Worm (Caenorhabditis elegans) whole organism, L1 larva: ENCODE measurements around the gene rab-14.

ENCODE experiments used
- C04F5.9 ChIP-seq: sonication (generic microtip); optimal IDR thresholded peaks from 2 replicates; lab custom pipeline; 2016; ENCODE audit warnings: missing genetic modification characterization, missing compliant biosample characterization
- C16A3.4 ChIP-seq: fragments of 150-350 bp; optimal IDR thresholded peaks from 2 replicates; lab custom pipeline; 2014; ENCODE audit warnings: missing biosample characterization, missing genetic modification characterization
- F16B12.6 ChIP-seq: fragments of 150-350 bp; optimal IDR thresholded peaks from 2 replicates; lab custom pipeline; 2014; ENCODE audit warnings: missing biosample characterization, missing genetic modification characterization
- Y116A8C.19 ChIP-seq: sonication (generic microtip); optimal IDR thresholded peaks from 2 replicates; lab custom pipeline; 2016; ENCODE audit warnings: missing compliant biosample characterization, missing genetic modification characterization, borderline replicate concordance
- aha-1 ChIP-seq: fragments of 150-350 bp; optimal IDR thresholded peaks from 2 replicates; lab custom pipeline; 2014; ENCODE audit warnings: missing biosample characterization, missing genetic modification characterization
- alr-1 ChIP-seq: fragments of 200-800 bp; sonication (Bioruptor generic); optimal IDR thresholded peaks from 2 replicates; lab custom pipeline; 2018; ENCODE audit warnings: borderline replicate concordance, mild to moderate bottlenecking, missing genetic modification characterization, missing compliant biosample characterization
- aly-2 ChIP-seq: fragments of 150-350 bp; optimal IDR thresholded peaks from 2 replicates; lab custom pipeline; 2014; ENCODE audit warnings: missing biosample characterization, missing genetic modification characterization
- ama-1 ChIP-seq: fragments of 150-350 bp; optimal IDR thresholded peaks from 2 replicates; lab custom pipeline; 2014
- ceh-90 ChIP-seq: sonication (generic microtip); optimal IDR thresholded peaks from 2 replicates; lab custom pipeline; 2016; ENCODE audit warnings: missing genetic modification characterization, missing compliant biosample characterization
- dpl-1 ChIP-seq, 3 experiments: fragments of 150-350 bp in 2 of 3; sonication (generic microtip) in 1 of 3; optimal IDR thresholded peaks; 2 replicates each; lab custom pipeline; 2014 to 2017; ENCODE audit warnings: missing biosample characterization in 3 of 3, missing genetic modification characterization in 3 of 3, missing genetic modification reagents in 3 of 3
- dsc-1 ChIP-seq: sonication (generic microtip); optimal IDR thresholded peaks from 2 replicates; lab custom pipeline; 2016; ENCODE audit warnings: mild to moderate bottlenecking, missing genetic modification characterization, missing compliant biosample characterization
- efl-3 ChIP-seq: fragments of 200-800 bp; sonication (Bioruptor generic); optimal IDR thresholded peaks from 2 replicates; lab custom pipeline; 2018; ENCODE audit warnings: mild to moderate bottlenecking, missing genetic modification characterization, missing compliant biosample characterization
- egl-13 ChIP-seq: sonication (generic microtip); optimal IDR thresholded peaks from 2 replicates; lab custom pipeline; 2016; ENCODE audit warnings: missing genotype, missing genetic modification reagents, missing genetic modification characterization, missing compliant biosample characterization
- egl-27 ChIP-seq, 2 experiments: fragments of 150-350 bp in 1 of 2; sonication (generic microtip); optimal IDR thresholded peaks; 3 replicates each; lab custom pipeline; 2017 to 2018; ENCODE audit warnings: missing biosample characterization in 2 of 2, missing genetic modification characterization in 2 of 2, missing genetic modification reagents in 2 of 2
- elt-3 ChIP-seq, 6 experiments: fragments of 150-350 bp in 1 of 6; sonication (generic microtip); optimal IDR thresholded peaks; 2 replicates each; lab custom pipeline; 2017 to 2018; ENCODE audit warnings: missing biosample characterization in 6 of 6, missing genetic modification characterization in 6 of 6, inconsistent platforms in 1 of 6
- fkh-4 ChIP-seq: sonication (generic microtip); optimal IDR thresholded peaks from 2 replicates; lab custom pipeline; 2016; ENCODE audit warnings: missing compliant biosample characterization, missing genetic modification characterization, borderline replicate concordance
- fkh-8 ChIP-seq: sonication (generic microtip); optimal IDR thresholded peaks from 2 replicates; lab custom pipeline; 2016; ENCODE audit warnings: mild to moderate bottlenecking, missing genetic modification characterization, missing compliant biosample characterization
- fos-1 ChIP-seq: fragments of 150-350 bp; optimal IDR thresholded peaks from 2 replicates; lab custom pipeline; 2014; ENCODE audit warnings: missing biosample characterization, missing genetic modification characterization
- hlh-17 ChIP-seq: fragments of 200-800 bp; sonication (Bioruptor generic); optimal IDR thresholded peaks from 2 replicates; lab custom pipeline; 2018; ENCODE audit warnings: missing genetic modification characterization, mild to moderate bottlenecking, missing compliant biosample characterization, moderate library complexity, borderline replicate concordance
- jun-1 ChIP-seq: fragments of 150-350 bp; optimal IDR thresholded peaks from 2 replicates; lab custom pipeline; 2014; ENCODE audit warnings: missing biosample characterization, missing genetic modification reagents, missing genetic modification characterization
- lin-14 ChIP-seq: fragments of 200-800 bp; sonication (Bioruptor generic); optimal IDR thresholded peaks from 2 replicates; lab custom pipeline; 2018; ENCODE audit warnings: mild to moderate bottlenecking, missing genetic modification characterization, moderate library complexity, missing compliant biosample characterization
- lir-3 ChIP-seq: sonication (generic microtip); optimal IDR thresholded peaks from 2 replicates; lab custom pipeline; 2016; ENCODE audit warnings: mild to moderate bottlenecking, missing genetic modification characterization, moderate library complexity, missing compliant biosample characterization; ENCODE audit not compliant: poor library complexity
- mdl-1 ChIP-seq, 2 experiments: fragments of 150-350 bp; optimal IDR thresholded peaks; 2 replicates each; lab custom pipeline; 2014 to 2017; ENCODE audit warnings: missing biosample characterization in 2 of 2, missing genetic modification characterization in 2 of 2, inconsistent platforms in 1 of 2
- mef-2 ChIP-seq: fragments of 150-350 bp; optimal IDR thresholded peaks from 2 replicates; lab custom pipeline; 2014; ENCODE audit warnings: missing biosample characterization, missing genetic modification characterization
- nhr-11 ChIP-seq: fragments of 150-350 bp; optimal IDR thresholded peaks from 2 replicates; lab custom pipeline; 2014; ENCODE audit warnings: missing biosample characterization, missing genetic modification characterization
- nhr-19 ChIP-seq: fragments of 200-800 bp; sonication (Bioruptor generic); conservative IDR thresholded peaks from 2 replicates; pipeline ENCODE4 v1.3.6; 2022; ENCODE audit warnings: missing genetic modification characterization, missing compliant biosample characterization
- nhr-237 ChIP-seq: fragments of 150-350 bp; optimal IDR thresholded peaks from 2 replicates; lab custom pipeline; 2014; ENCODE audit warnings: missing biosample characterization, missing genetic modification characterization
- nhr-28 ChIP-seq: fragments of 150-350 bp; optimal IDR thresholded peaks from 2 replicates; lab custom pipeline; 2014; ENCODE audit warnings: missing biosample characterization, missing genetic modification characterization
- nhr-47 ChIP-seq: sonication (generic microtip); optimal IDR thresholded peaks from 2 replicates; lab custom pipeline; 2016; ENCODE audit warnings: mild to moderate bottlenecking, missing genetic modification characterization, moderate library complexity, missing compliant biosample characterization
- nhr-76 ChIP-seq: sonication (generic microtip); optimal IDR thresholded peaks from 2 replicates; lab custom pipeline; 2017; ENCODE audit warnings: missing biosample characterization, missing genetic modification characterization
- nhr-77 ChIP-seq: fragments of 150-350 bp; optimal IDR thresholded peaks from 2 replicates; lab custom pipeline; 2014; ENCODE audit warnings: missing biosample characterization, missing genetic modification characterization
- nhr-84 ChIP-seq: sonication (generic microtip); optimal IDR thresholded peaks from 2 replicates; lab custom pipeline; 2017; ENCODE audit warnings: missing biosample characterization, missing genetic modification characterization
- nhr-85 ChIP-seq: sonication (generic microtip); peaks from one replicate; lab custom pipeline; 2016; ENCODE audit warnings: missing genetic modification characterization, inconsistent platforms, missing compliant biosample characterization
- nhr-90 ChIP-seq: sonication (generic microtip); optimal IDR thresholded peaks from 2 replicates; lab custom pipeline; 2016; ENCODE audit warnings: mild to moderate bottlenecking, missing genetic modification characterization, missing compliant biosample characterization; ENCODE audit not compliant: poor library complexity
- pag-3 ChIP-seq: sonication (generic microtip); optimal IDR thresholded peaks from 2 replicates; lab custom pipeline; 2017; ENCODE audit warnings: missing genetic modification characterization, mild to moderate bottlenecking, missing compliant biosample characterization, antibody characterized with exemption, borderline replicate concordance; ENCODE audit not compliant: insufficient read depth
- rnt-1 ChIP-seq: sonication (generic microtip); optimal IDR thresholded peaks from 2 replicates; lab custom pipeline; 2016; ENCODE audit warnings: mild to moderate bottlenecking, missing genetic modification characterization, moderate library complexity, missing compliant biosample characterization
- skn-1 ChIP-seq: fragments of 150-350 bp; optimal IDR thresholded peaks from 2 replicates; lab custom pipeline; 2014; ENCODE audit warnings: missing biosample characterization, missing genetic modification characterization
- sox-4 ChIP-seq: sonication (generic microtip); optimal IDR thresholded peaks from 2 replicates; lab custom pipeline; 2016; ENCODE audit warnings: missing genetic modification characterization, missing compliant biosample characterization
- sptf-1 ChIP-seq: fragments of 150-350 bp; optimal IDR thresholded peaks from 2 replicates; lab custom pipeline; 2014; ENCODE audit warnings: missing biosample characterization, missing genetic modification characterization
- swsn-7 ChIP-seq: sonication (generic microtip); optimal IDR thresholded peaks from 2 replicates; lab custom pipeline; 2016; ENCODE audit warnings: missing genetic modification characterization, missing compliant biosample characterization
- tlp-1 ChIP-seq: fragments of 150-350 bp; optimal IDR thresholded peaks from 2 replicates; lab custom pipeline; 2014; ENCODE audit warnings: missing biosample characterization, missing genetic modification characterization
- unc-62 ChIP-seq: fragments of 150-350 bp; optimal IDR thresholded peaks from 2 replicates; lab custom pipeline; 2014; ENCODE audit warnings: missing biosample characterization, missing genetic modification reagents, missing genetic modification characterization
- unc-98 ChIP-seq: fragments of 200-800 bp; sonication (Bioruptor generic); IDR thresholded peaks from 2 replicates; pipeline ENCODE4 v1.3.6; 2022; ENCODE audit warnings: missing genetic modification characterization, missing compliant biosample characterization
- vab-15 ChIP-seq: sonication (generic microtip); optimal IDR thresholded peaks from 2 replicates; lab custom pipeline; 2017; ENCODE audit warnings: missing genotype, mild to moderate bottlenecking, missing genetic modification characterization, missing compliant biosample characterization
- xbp-1 ChIP-seq: sonication (generic microtip); optimal IDR thresholded peaks from 2 replicates; lab custom pipeline; 2016; ENCODE audit warnings: missing genetic modification characterization, missing compliant biosample characterization
- zag-1 ChIP-seq: fragments of 150-350 bp; optimal IDR thresholded peaks from 2 replicates; lab custom pipeline; 2014; ENCODE audit warnings: missing biosample characterization, missing genetic modification characterization
- ztf-11 ChIP-seq, 2 experiments: sonication (generic microtip); optimal IDR thresholded peaks; 2 replicates each; lab custom pipeline; 2016 to 2017; ENCODE audit warnings: missing genetic modification characterization in 2 of 2, missing biosample characterization in 1 of 2, missing compliant biosample characterization in 1 of 2

The rab-14 gene

DNA sequence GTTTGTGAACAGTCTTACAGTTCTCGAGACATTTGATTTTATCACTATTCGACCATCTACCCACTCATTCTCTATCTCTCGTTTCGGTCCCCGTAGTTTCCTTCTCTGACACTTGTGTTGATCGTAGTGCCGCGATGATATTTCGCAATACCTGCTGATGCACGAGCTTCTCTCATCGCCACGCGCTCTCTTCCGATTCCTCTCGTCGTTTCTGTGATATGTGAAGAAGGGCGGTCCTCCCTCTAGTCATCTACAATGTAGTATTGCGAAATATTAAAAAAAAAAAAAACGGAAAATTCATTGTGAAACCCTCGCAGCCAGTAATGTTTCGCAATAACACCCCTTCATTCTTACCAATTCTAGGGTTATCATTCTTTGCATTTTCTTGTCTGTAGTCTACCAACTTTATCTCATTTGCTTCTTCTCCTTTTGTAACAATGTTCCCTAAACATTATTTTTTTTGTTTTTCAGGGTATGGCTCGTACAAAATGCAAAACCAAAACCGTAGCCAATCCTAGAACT lies 1.1 kb upstream of the rab-14 start, which contains the start of gene nipi-3 (continued):
- TF ChIP-seq sptf-1: no peak
- TF ChIP-seq C16A3.4 (tag; lab: Kevin White, UChicago): peak; percentile 95
- peak; percentile 83 for TF ChIP-seq xbp-1 (tag; lab: Kevin White, UChicago)
- TF ChIP-seq C04F5.9 (tag; lab: Kevin White, UChicago): no peak
- TF ChIP-seq ztf-11 (tag; optimal IDR thresholded peaks at IDR 0.05; lab: Kevin White, UChicago): no peak
- TF ChIP-seq zag-1: no peak
- peak; percentile 22 for TF ChIP-seq F16B12.6 (tag; lab: Kevin White, UChicago)
- TF ChIP-seq, all 84 proteins: peak for 61

DNA sequence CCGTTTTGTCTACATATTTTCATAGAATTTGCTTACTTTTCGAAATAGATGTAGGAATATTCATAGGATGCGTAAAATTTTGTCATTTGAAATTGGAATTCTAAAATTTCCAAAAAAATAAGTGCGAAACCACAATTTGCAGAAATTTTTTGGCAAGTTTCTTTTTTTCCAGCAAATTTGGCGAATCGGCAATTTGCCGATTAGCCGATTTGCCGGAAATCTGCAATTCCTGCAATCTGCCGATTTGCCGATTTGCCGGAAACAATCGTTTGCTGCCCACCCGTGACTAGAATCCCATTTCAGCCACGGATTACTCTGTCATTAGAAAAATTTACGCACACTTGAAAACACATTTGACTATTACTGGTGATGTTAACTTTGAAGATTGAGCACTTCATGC lies 2.2 kb downstream of the rab-14 start:
- TF ChIP-seq nhr-28 (tag; lab: Kevin White, UChicago): no peak
- no peak for TF ChIP-seq elt-3 (tag; optimal IDR thresholded peaks at IDR 0.05; lab: Kevin White, UChicago)
- TF ChIP-seq unc-62 (GFP tag; lab: Kevin White, UChicago): no peak
- TF ChIP-seq alr-1: no peak
- TF ChIP-seq lir-3: no peak
- TF ChIP-seq tlp-1 (tag; lab: Kevin White, UChicago): no peak
- no peak for TF ChIP-seq vab-15 (tag; lab: Kevin White, UChicago)

DNA sequence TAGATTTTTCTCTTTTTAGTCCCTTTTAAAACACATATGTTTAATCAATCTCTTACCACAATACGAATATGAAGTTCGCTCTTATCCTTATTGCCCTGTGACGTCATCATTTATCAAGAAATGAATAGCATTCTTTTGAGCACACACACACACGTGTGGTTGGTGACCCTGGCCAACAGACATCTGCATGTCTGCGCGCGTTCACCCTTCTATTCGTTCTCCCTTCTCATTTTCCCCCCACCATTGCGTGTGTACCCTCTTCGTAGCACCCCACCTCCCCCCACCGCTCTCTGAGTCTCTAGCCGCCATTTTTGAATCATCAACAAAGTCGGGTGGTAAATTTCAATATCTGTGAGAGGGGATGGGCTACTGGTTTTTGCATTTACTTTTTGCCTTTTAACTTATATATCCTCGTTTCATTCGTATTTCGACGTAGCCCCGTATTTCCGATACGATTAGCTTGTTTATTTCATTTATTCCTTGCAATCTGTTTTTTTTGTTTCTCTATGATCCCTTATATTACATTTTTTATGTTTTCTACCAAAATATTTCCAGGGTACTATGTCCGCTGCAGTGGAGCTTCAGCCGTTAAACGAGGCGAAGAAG lies 5.8 kb downstream of the rab-14 start, which contains the start of gene ent-2:
TSS of gene ent-2 (plus strand) at position 556 of the 606 bp plus-strand sequence.
- TF ChIP-seq xbp-1 (tag; lab: Kevin White, UChicago) (no peak), sptf-1 (no peak), nhr-77 (no peak), Y116A8C.19 (tag; lab: Kevin White, UChicago) (no peak), efl-3 (GFP tag; lab: Kevin White, UChicago) (no peak), dpl-1 (GFP tag; optimal IDR thresholded peaks at IDR 0.05; lab: Kevin White, UChicago) (peak in 1 of 3 experiments; percentile 17), aly-2 (tag; lab: Kevin White, UChicago) (no peak), ama-1 (lab: Kevin White, UChicago) (no peak), jun-1 (tag; lab: Kevin White, UChicago) (no peak), lin-14 (GFP tag; lab: Kevin White, UChicago) (peak; percentile 75), mdl-1 (tag; optimal IDR thresholded peaks at IDR 0.05; lab: Kevin White, UChicago) (peak in 1 of 2 experiments; percentile 31), sox-4 (tag; lab: Kevin White, UChicago) (no peak), vab-15 (tag; lab: Kevin White, UChicago) (no peak), egl-27 (tag; optimal IDR thresholded peaks at IDR 0.05; lab: Kevin White, UChicago) (no peak), dsc-1 (tag; lab: Kevin White, UChicago) (peak; percentile 58), nhr-90 (tag; lab: Kevin White, UChicago) (no peak), nhr-76 (tag; lab: Kevin White, UChicago) (no peak), aha-1 (no peak), rnt-1 (tag; lab: Kevin White, UChicago) (no peak), ztf-11 (tag; optimal IDR thresholded peaks at IDR 0.05; lab: Kevin White, UChicago) (no peak), mef-2 (tag; lab: Kevin White, UChicago) (no peak), elt-3 (tag; optimal IDR thresholded peaks at IDR 0.05; lab: Kevin White, UChicago) (no peak), alr-1 (no peak), nhr-11 (tag; lab: Kevin White, UChicago) (no peak), tlp-1 (tag; lab: Kevin White, UChicago) (no peak), nhr-84 (tag; lab: Kevin White, UChicago) (no peak), ceh-90 (tag; lab: Kevin White, UChicago) (no peak), nhr-19 (no peak), skn-1 (peak; percentile 0), fkh-8 (tag; lab: Kevin White, UChicago) (peak; percentile 86), pag-3 (tag; lab: Kevin White, UChicago) (no peak), unc-98 (GFP tag; lab: Robert Waterston, UW) (no peak), nhr-47 (no peak), nhr-237 (no peak), fkh-4 (tag; lab: Kevin White, UChicago) (no peak), F16B12.6 (tag; lab: Kevin White, UChicago) (no peak), nhr-85 (tag; lab: Kevin White, UChicago) (peak; percentile 27), egl-13 (tag; lab: Kevin White, UChicago) (no peak), hlh-17 (GFP tag; lab: Kevin White, UChicago) (no peak), swsn-7 (tag; lab: Kevin White, UChicago) (no peak), fos-1 (tag; lab: Kevin White, UChicago) (no peak)
